Worm (Caenorhabditis elegans) whole organism, L1 larva: ENCODE measurements around the gene Y75B8A.34.
A peak's percentile ranks its signal among the peaks of the same experiment; 100 is the strongest.

Experiments used
- C04F5.9 ChIP-seq: sonication (generic microtip); optimal IDR thresholded peaks from 2 replicates; lab custom pipeline; 2016; ENCODE audit warnings: missing genetic modification characterization, missing compliant biosample characterization
- F16B12.6 ChIP-seq: fragments of 150-350 bp; optimal IDR thresholded peaks from 2 replicates; lab custom pipeline; 2014; ENCODE audit warnings: missing biosample characterization, missing genetic modification characterization
- Y116A8C.19 ChIP-seq: sonication (generic microtip); optimal IDR thresholded peaks from 2 replicates; lab custom pipeline; 2016; ENCODE audit warnings: missing compliant biosample characterization, missing genetic modification characterization, borderline replicate concordance
- blmp-1 ChIP-seq: fragments of 150-350 bp; optimal IDR thresholded peaks from 2 replicates; lab custom pipeline; 2014; ENCODE audit warnings: missing biosample characterization, missing genetic modification characterization
- ceh-8 ChIP-seq: fragments of 200-800 bp; sonication (Bioruptor generic); optimal IDR thresholded peaks from 2 replicates; lab custom pipeline; 2018; ENCODE audit warnings: mild to moderate bottlenecking, missing genetic modification characterization, moderate library complexity, missing compliant biosample characterization
- ceh-82 ChIP-seq, 3 experiments: fragments of 150-350 bp in 1 of 3; sonication (generic microtip) in 2 of 3; optimal IDR thresholded peaks; 2 replicates each; lab custom pipeline; 2014 to 2017; ENCODE audit warnings: missing biosample characterization in 3 of 3, missing genetic modification characterization in 3 of 3
- ceh-90 ChIP-seq: sonication (generic microtip); optimal IDR thresholded peaks from 2 replicates; lab custom pipeline; 2016; ENCODE audit warnings: missing genetic modification characterization, missing compliant biosample characterization
- ces-1 ChIP-seq: fragments of 150-350 bp; optimal IDR thresholded peaks from 2 replicates; lab custom pipeline; 2014; ENCODE audit warnings: missing biosample characterization, missing genetic modification reagents, missing genetic modification characterization
- dsc-1 ChIP-seq: sonication (generic microtip); optimal IDR thresholded peaks from 2 replicates; lab custom pipeline; 2016; ENCODE audit warnings: mild to moderate bottlenecking, missing genetic modification characterization, missing compliant biosample characterization
- efl-1 ChIP-seq, 4 experiments: fragments of 150-350 bp; optimal IDR thresholded peaks in 3 of 4; peaks in 1 of 4; 1 replicate in 1 of 4; 2 replicates in 3 of 4; lab custom pipeline; 2014; ENCODE audit warnings: missing biosample characterization in 2 of 4, missing genetic modification characterization in 2 of 4, missing genetic modification reagents in 2 of 4
- elt-3 ChIP-seq, 6 experiments: fragments of 150-350 bp in 1 of 6; sonication (generic microtip); optimal IDR thresholded peaks; 2 replicates each; lab custom pipeline; 2017 to 2018; ENCODE audit warnings: missing biosample characterization in 6 of 6, missing genetic modification characterization in 6 of 6, inconsistent platforms in 1 of 6
- fkh-4 ChIP-seq: sonication (generic microtip); optimal IDR thresholded peaks from 2 replicates; lab custom pipeline; 2016; ENCODE audit warnings: missing compliant biosample characterization, missing genetic modification characterization, borderline replicate concordance
- hlh-4 ChIP-seq: sonication (generic microtip); optimal IDR thresholded peaks from 2 replicates; lab custom pipeline; 2016; ENCODE audit warnings: mild to moderate bottlenecking, missing genetic modification characterization, missing compliant biosample characterization
- irx-1 ChIP-seq: sonication (generic microtip); optimal IDR thresholded peaks from 2 replicates; lab custom pipeline; 2016; ENCODE audit warnings: missing genetic modification characterization, missing compliant biosample characterization
- lin-13 ChIP-seq: fragments of 150-350 bp; optimal IDR thresholded peaks from 2 replicates; lab custom pipeline; 2014; ENCODE audit warnings: missing biosample characterization, missing genetic modification reagents, missing genetic modification characterization
- lin-14 ChIP-seq: fragments of 200-800 bp; sonication (Bioruptor generic); optimal IDR thresholded peaks from 2 replicates; lab custom pipeline; 2018; ENCODE audit warnings: mild to moderate bottlenecking, missing genetic modification characterization, moderate library complexity, missing compliant biosample characterization
- lin-15B ChIP-seq: fragments of 150-350 bp; sonication (generic microtip); optimal IDR thresholded peaks from 3 replicates; lab custom pipeline; 2014; ENCODE audit warnings: missing biosample characterization, missing genetic modification characterization
- lin-35 ChIP-seq, 2 experiments: fragments of 150-350 bp; optimal IDR thresholded peaks; 2 replicates each; lab custom pipeline; 2014; ENCODE audit warnings: missing biosample characterization in 2 of 2, missing genetic modification characterization in 2 of 2, missing genetic modification reagents in 2 of 2
- lin-39 ChIP-seq: fragments of 150-350 bp; optimal IDR thresholded peaks from 2 replicates; lab custom pipeline; 2014; ENCODE audit warnings: missing biosample characterization, missing genetic modification reagents, missing genetic modification characterization
- mdl-1 ChIP-seq, 2 experiments: fragments of 150-350 bp; optimal IDR thresholded peaks; 2 replicates each; lab custom pipeline; 2014 to 2017; ENCODE audit warnings: missing biosample characterization in 2 of 2, missing genetic modification characterization in 2 of 2, inconsistent platforms in 1 of 2
- nhr-11 ChIP-seq: fragments of 150-350 bp; optimal IDR thresholded peaks from 2 replicates; lab custom pipeline; 2014; ENCODE audit warnings: missing biosample characterization, missing genetic modification characterization
- nhr-28 ChIP-seq: fragments of 150-350 bp; optimal IDR thresholded peaks from 2 replicates; lab custom pipeline; 2014; ENCODE audit warnings: missing biosample characterization, missing genetic modification characterization
- nhr-71 ChIP-seq: sonication (generic microtip); optimal IDR thresholded peaks from 2 replicates; lab custom pipeline; 2016; ENCODE audit warnings: mild to moderate bottlenecking, missing genetic modification characterization, moderate library complexity, missing compliant biosample characterization
- nhr-84 ChIP-seq: sonication (generic microtip); optimal IDR thresholded peaks from 2 replicates; lab custom pipeline; 2017; ENCODE audit warnings: missing biosample characterization, missing genetic modification characterization
- nhr-85 ChIP-seq: sonication (generic microtip); peaks from one replicate; lab custom pipeline; 2016; ENCODE audit warnings: missing genetic modification characterization, inconsistent platforms, missing compliant biosample characterization
- nhr-90 ChIP-seq: sonication (generic microtip); optimal IDR thresholded peaks from 2 replicates; lab custom pipeline; 2016; ENCODE audit warnings: mild to moderate bottlenecking, missing genetic modification characterization, missing compliant biosample characterization; ENCODE audit not compliant: poor library complexity
- pax-3 ChIP-seq: fragments of 200-800 bp; sonication (Bioruptor generic); optimal IDR thresholded peaks from 2 replicates; lab custom pipeline; 2018; ENCODE audit warnings: mild to moderate bottlenecking, missing genetic modification characterization, moderate library complexity, missing compliant biosample characterization
- pqm-1 ChIP-seq: sonication (generic microtip); optimal IDR thresholded peaks from 3 replicates; lab custom pipeline; 2017; ENCODE audit warnings: missing biosample characterization, missing genetic modification characterization
- rnt-1 ChIP-seq: sonication (generic microtip); optimal IDR thresholded peaks from 2 replicates; lab custom pipeline; 2016; ENCODE audit warnings: mild to moderate bottlenecking, missing genetic modification characterization, moderate library complexity, missing compliant biosample characterization
- snu-23 ChIP-seq: sonication (generic microtip); optimal IDR thresholded peaks from 2 replicates; lab custom pipeline; 2016; ENCODE audit warnings: missing genetic modification characterization, missing compliant biosample characterization
- sox-4 ChIP-seq: sonication (generic microtip); optimal IDR thresholded peaks from 2 replicates; lab custom pipeline; 2016; ENCODE audit warnings: missing genetic modification characterization, missing compliant biosample characterization
- sptf-1 ChIP-seq: fragments of 150-350 bp; optimal IDR thresholded peaks from 2 replicates; lab custom pipeline; 2014; ENCODE audit warnings: missing biosample characterization, missing genetic modification characterization
- sup-37 ChIP-seq: fragments of 200-800 bp; sonication (Bioruptor generic); optimal IDR thresholded peaks from 2 replicates; lab custom pipeline; 2018; ENCODE audit warnings: mild to moderate bottlenecking, missing genetic modification characterization, missing compliant biosample characterization
- swsn-7 ChIP-seq: sonication (generic microtip); optimal IDR thresholded peaks from 2 replicates; lab custom pipeline; 2016; ENCODE audit warnings: missing genetic modification characterization, missing compliant biosample characterization
- tbx-2 ChIP-seq: sonication (generic microtip); optimal IDR thresholded peaks from 2 replicates; lab custom pipeline; 2016; ENCODE audit warnings: missing genetic modification characterization, missing compliant biosample characterization
- unc-30 ChIP-seq: sonication (generic microtip); optimal IDR thresholded peaks from 2 replicates; lab custom pipeline; 2017; ENCODE audit warnings: missing biosample characterization, missing genetic modification characterization
- unc-62 ChIP-seq: fragments of 150-350 bp; optimal IDR thresholded peaks from 2 replicates; lab custom pipeline; 2014; ENCODE audit warnings: missing biosample characterization, missing genetic modification reagents, missing genetic modification characterization
- xbp-1 ChIP-seq: sonication (generic microtip); optimal IDR thresholded peaks from 2 replicates; lab custom pipeline; 2016; ENCODE audit warnings: missing genetic modification characterization, missing compliant biosample characterization
- zip-4 ChIP-seq: fragments of 200-800 bp; sonication (Bioruptor generic); optimal IDR thresholded peaks from 2 replicates; lab custom pipeline; 2018; ENCODE audit warnings: mild to moderate bottlenecking, missing genetic modification characterization, moderate library complexity, missing compliant biosample characterization

Gene Y75B8A.34

ce11 chrIII:12370011-12370506 is 10.7 kb downstream of the Y75B8A.34 start, which contains the start of gene rpt-6 (continued):
- TF ChIP-seq ceh-82 (tag; optimal IDR thresholded peaks at IDR 0.05; lab: Kevin White, UChicago): peak; percentile 47 to 74 (median 67)
- peak; percentile 98 for TF ChIP-seq F16B12.6
- no peak for TF ChIP-seq fkh-4
- no peak for TF ChIP-seq sup-37 (GFP tag; lab: Kevin White, UChicago)
- TF ChIP-seq unc-30 (tag; lab: Kevin White, UChicago): no peak
- peak; percentile 54 for TF ChIP-seq ceh-90 (tag; lab: Kevin White, UChicago)
- no peak for TF ChIP-seq nhr-28 (tag; lab: Kevin White, UChicago)
- TF ChIP-seq sptf-1: no peak
- TF ChIP-seq blmp-1 (tag; lab: Kevin White, UChicago): no peak
- peak in 1 of 2 experiments; percentile 51 for TF ChIP-seq mdl-1 (tag; optimal IDR thresholded peaks at IDR 0.05; lab: Kevin White, UChicago)
- TF ChIP-seq zip-4 (GFP tag; lab: Kevin White, UChicago): no peak
- no peak for TF ChIP-seq lin-39 (tag; lab: Kevin White, UChicago)
- peak; percentile 60 for TF ChIP-seq tbx-2 (tag; lab: Kevin White, UChicago)
- no peak for TF ChIP-seq Y116A8C.19
- TF ChIP-seq snu-23 (GFP tag; lab: Kevin White, UChicago): peak; percentile 78
- no peak for TF ChIP-seq sox-4 (tag; lab: Kevin White, UChicago)
- TF ChIP-seq rnt-1 (tag; lab: Kevin White, UChicago): peak; percentile 71
- TF ChIP-seq nhr-71 (tag; lab: Kevin White, UChicago): peak; percentile 51
- TF ChIP-seq ces-1 (GFP tag; lab: Kevin White, UChicago): no peak
- no peak for TF ChIP-seq nhr-84
- no peak for TF ChIP-seq C04F5.9 (tag; lab: Kevin White, UChicago)
- no peak for TF ChIP-seq lin-14 (GFP tag; lab: Kevin White, UChicago)
- TF ChIP-seq unc-62: no peak
- TF ChIP-seq nhr-90: peak; percentile 47
- TF ChIP-seq pax-3 (tag; lab: Kevin White, UChicago): no peak
- peak; percentile 18 for TF ChIP-seq lin-15B (tag; lab: Kevin White, UChicago)
- peak; percentile 72 for TF ChIP-seq nhr-85 (tag; lab: Kevin White, UChicago)
- no peak for TF ChIP-seq hlh-4 (tag; lab: Kevin White, UChicago)
- TF ChIP-seq elt-3 (tag; optimal IDR thresholded peaks at IDR 0.05; lab: Kevin White, UChicago): peak in 1 of 6 experiments; percentile 41
- TF ChIP-seq dsc-1 (tag; lab: Kevin White, UChicago): peak; percentile 48
- no peak for TF ChIP-seq irx-1 (tag; lab: Kevin White, UChicago)
- TF ChIP-seq ceh-8 (GFP tag; lab: Kevin White, UChicago): no peak
- no peak for TF ChIP-seq pqm-1
- peak; percentile 30 for TF ChIP-seq lin-13
- TF ChIP-seq nhr-11 (tag; lab: Kevin White, UChicago): no peak
- peak; percentile 60 for TF ChIP-seq xbp-1 (tag; lab: Kevin White, UChicago)
- TF ChIP-seq swsn-7 (tag; lab: Kevin White, UChicago): peak; percentile 65

ce11 chrIII:12372080-12373065 is 13.0 kb downstream of the Y75B8A.34 start:
- no peak for TF ChIP-seq lin-35 (GFP tag; optimal IDR thresholded peaks at IDR 0.05; lab: Kevin White, UChicago)
- no peak for TF ChIP-seq efl-1 (optimal IDR thresholded peaks at IDR 0.05; lab: Kevin White, UChicago)
- TF ChIP-seq efl-1 (GFP tag; optimal IDR thresholded peaks at IDR 0.05 in 1 of 2; lab: Kevin White, UChicago): peak in 1 of 2 experiments; percentile 21
- TF ChIP-seq, all 84 proteins: peak for 1
